Fruit fly (Drosophila melanogaster) whole organism, embryonic: Measurements from ENCODE around the gene AANATL7.

Experiments
- Abd-B ChIP-seq: fragments of 200-800 bp; sonication (Bioruptor generic); optimal IDR thresholded peaks from 2 replicates; lab custom pipeline; 2018; ENCODE audit warnings: missing biosample characterization, mild to moderate bottlenecking, missing genetic modification characterization, moderate library complexity
- Adf1 ChIP-seq: fragments of 200-800 bp; sonication (Bioruptor generic); IDR thresholded peaks from 2 replicates; pipeline ENCODE4 v1.3.6; 2022; ENCODE audit warnings: missing biosample characterization, missing genetic modification characterization
- Asciz ChIP-seq: fragments of 200-800 bp; sonication (Bioruptor generic); optimal IDR thresholded peaks from 2 replicates; lab custom pipeline; 2017; ENCODE audit warnings: missing biosample characterization, mild to moderate bottlenecking, missing genetic modification characterization, missing genetic modification reagents
- B-H2 ChIP-seq: fragments of 200-800 bp; sonication (Bioruptor generic); optimal IDR thresholded peaks from 2 replicates; lab custom pipeline; 2018; ENCODE audit warnings: missing biosample characterization, mild to moderate bottlenecking, missing genetic modification characterization
- CG10979 ChIP-seq: fragments of 200-800 bp; sonication (Bioruptor generic); optimal IDR thresholded peaks from 2 replicates; lab custom pipeline; 2018; ENCODE audit warnings: missing biosample characterization, mild to moderate bottlenecking, missing genetic modification characterization, moderate library complexity
- CG11093 ChIP-seq: fragments of 200-800 bp; sonication (Bioruptor generic); IDR thresholded peaks from 3 replicates; pipeline ENCODE4 v1.3.6; 2022; ENCODE audit warnings: missing biosample characterization, missing genetic modification characterization
- CG12942 ChIP-seq: fragments of 200-800 bp; sonication (Bioruptor generic); optimal IDR thresholded peaks from 3 replicates; lab custom pipeline; 2016; ENCODE audit warnings: missing biosample characterization, missing genetic modification characterization
- CG14014 ChIP-seq: fragments of 200-800 bp; sonication (Bioruptor generic); IDR thresholded peaks from 2 replicates; pipeline ENCODE4 v1.3.6; 2022; ENCODE audit warnings: missing biosample characterization, missing genetic modification characterization
- CG18599 ChIP-seq: fragments of 200-800 bp; sonication (Bioruptor generic); optimal IDR thresholded peaks from 3 replicates; lab custom pipeline; 2017; ENCODE audit warnings: missing biosample characterization, missing genetic modification characterization, mild to moderate bottlenecking, moderate library complexity, missing genetic modification reagents
- CG30020 ChIP-seq: fragments of 200-800 bp; optimal IDR thresholded peaks from 2 replicates; lab custom pipeline; 2019; ENCODE audit warnings: missing biosample characterization, mild to moderate bottlenecking, missing genetic modification characterization, moderate library complexity
- CG33557 ChIP-seq: fragments of 200-800 bp; sonication (Bioruptor generic); optimal IDR thresholded peaks from 2 replicates; lab custom pipeline; 2019; ENCODE audit warnings: missing biosample characterization, mild to moderate bottlenecking, missing genetic modification characterization, moderate library complexity
- CG34224 ChIP-seq: fragments of 200-800 bp; sonication (Bioruptor generic); IDR thresholded peaks from 3 replicates; pipeline ENCODE4 v1.3.6; 2022; ENCODE audit warnings: missing biosample characterization, missing genetic modification characterization; ENCODE audit not compliant: partially characterized antibody
- CG34422 ChIP-seq: fragments of 200-800 bp; sonication (Bioruptor generic); IDR thresholded peaks from 3 replicates; pipeline ENCODE4 v1.3.6; 2022; ENCODE audit warnings: missing biosample characterization, missing genetic modification characterization
- CG3726 ChIP-seq: fragments of 200-800 bp; sonication (Bioruptor generic); IDR thresholded peaks from 3 replicates; pipeline ENCODE4, ENCODE4 v1.3.6; 2022; ENCODE audit warnings: missing biosample characterization, missing genetic modification characterization
- CG4424 ChIP-seq: fragments of 200-800 bp; sonication (Bioruptor generic); optimal IDR thresholded peaks from 3 replicates; lab custom pipeline; 2016; ENCODE audit warnings: missing biosample characterization, missing genetic modification characterization
- CG4820 ChIP-seq: fragments of 200-800 bp; sonication (Bioruptor generic); optimal IDR thresholded peaks from 3 replicates; lab custom pipeline; 2016; ENCODE audit warnings: missing biosample characterization, missing genetic modification characterization
- CG4854 ChIP-seq: fragments of 200-800 bp; sonication (Bioruptor generic); optimal IDR thresholded peaks from 2 replicates; lab custom pipeline; 2016; ENCODE audit warnings: missing biosample characterization, missing genetic modification characterization, inconsistent platforms
- CG6254 ChIP-seq: fragments of 200-800 bp; sonication (Bioruptor generic); optimal IDR thresholded peaks from 3 replicates; lab custom pipeline; 2017; ENCODE audit warnings: mild to moderate bottlenecking, missing biosample characterization, missing genetic modification reagents, missing genetic modification characterization
- CG9817 ChIP-seq: fragments of 200-800 bp; sonication (Bioruptor generic); optimal IDR thresholded peaks from 2 replicates; lab custom pipeline; 2018; ENCODE audit warnings: missing biosample characterization, mild to moderate bottlenecking, missing genetic modification characterization, moderate library complexity
- Dip2 ChIP-seq: fragments of 200-800 bp; sonication (Bioruptor generic); IDR thresholded peaks from 2 replicates; pipeline ENCODE4 v1.3.6; 2022; ENCODE audit warnings: missing biosample characterization, missing genetic modification characterization
- Dip3 ChIP-seq: fragments of 200-800 bp; sonication (Bioruptor generic); optimal IDR thresholded peaks from 3 replicates; lab custom pipeline; 2016; ENCODE audit warnings: missing biosample characterization, missing genetic modification characterization
- HLHmδ ChIP-seq: fragments of 200-800 bp; sonication (Bioruptor generic); optimal IDR thresholded peaks from 2 replicates; lab custom pipeline; 2018; ENCODE audit warnings: missing biosample characterization, mild to moderate bottlenecking, missing genetic modification characterization, moderate library complexity
- Jarid2 ChIP-seq: fragments of 200-800 bp; sonication (Bioruptor generic); optimal IDR thresholded peaks from 3 replicates; lab custom pipeline; 2017; ENCODE audit warnings: mild to moderate bottlenecking, missing biosample characterization, missing genetic modification reagents, missing genetic modification characterization
- Mrtf ChIP-seq: fragments of 200-800 bp; sonication (Bioruptor generic); IDR thresholded peaks from 3 replicates; pipeline ENCODE4 v1.3.6; 2022; ENCODE audit warnings: missing biosample characterization, missing genetic modification characterization
- NC2α ChIP-seq: fragments of 200-800 bp; sonication (Bioruptor generic); optimal IDR thresholded peaks from 2 replicates; lab custom pipeline; 2016; ENCODE audit warnings: missing biosample characterization, missing genetic modification characterization
- Neu2 ChIP-seq: fragments of 200-800 bp; sonication (Bioruptor generic); optimal IDR thresholded peaks from 3 replicates; lab custom pipeline; 2016; ENCODE audit warnings: missing biosample characterization, missing genetic modification characterization, borderline replicate concordance
- Nf-YA ChIP-seq: fragments of 200-800 bp; sonication (Bioruptor generic); IDR thresholded peaks from 2 replicates; pipeline ENCODE4 v1.3.6; 2022; ENCODE audit warnings: missing biosample characterization, missing genetic modification characterization
- Oaz ChIP-seq: fragments of 200-800 bp; sonication (Bioruptor generic); IDR thresholded peaks from 2 replicates; pipeline ENCODE4 v1.3.6; 2022; ENCODE audit warnings: missing biosample characterization, missing genetic modification characterization
- Oli ChIP-seq: fragments of 200-800 bp; sonication (Bioruptor generic); optimal IDR thresholded peaks from 2 replicates; lab custom pipeline; 2018; ENCODE audit warnings: missing biosample characterization, mild to moderate bottlenecking, missing genetic modification characterization, moderate library complexity
- Ptx1 ChIP-seq: fragments of 200-800 bp; sonication (Bioruptor generic); IDR thresholded peaks from 2 replicates; pipeline ENCODE4 v1.3.6; 2022; ENCODE audit warnings: missing biosample characterization, missing genetic modification characterization
- Ssrp ChIP-seq: fragments of 200-800 bp; sonication (Bioruptor generic); optimal IDR thresholded peaks from 2 replicates; lab custom pipeline; 2018; ENCODE audit warnings: missing biosample characterization, mild to moderate bottlenecking, missing genetic modification characterization, moderate library complexity
- Tbp ChIP-seq: fragments of >200 bp; optimal IDR thresholded peaks from 2 replicates; lab custom pipeline; 2018; ENCODE audit warnings: missing biosample characterization, missing genetic modification characterization
- ara ChIP-seq: fragments of 200-800 bp; sonication (Bioruptor generic); IDR thresholded peaks from 2 replicates; pipeline ENCODE4 v1.3.6; 2022; ENCODE audit warnings: missing biosample characterization, missing genetic modification characterization
- chm ChIP-seq: fragments of 200-800 bp; sonication (Bioruptor generic); IDR thresholded peaks from 2 replicates; pipeline ENCODE4 v1.3.6; 2022; ENCODE audit warnings: missing biosample characterization, missing genetic modification characterization
- cwo ChIP-seq: fragments of 200-800 bp; sonication (Bioruptor generic); optimal IDR thresholded peaks from 3 replicates; lab custom pipeline; 2017; ENCODE audit warnings: missing biosample characterization, missing genetic modification characterization, mild to moderate bottlenecking, moderate library complexity, missing genetic modification reagents
- dpn ChIP-seq, 2 experiments: fragments of 200-800 bp; sonication (Bioruptor generic); optimal IDR thresholded peaks; 3 replicates each; lab custom pipeline; 2016; ENCODE audit warnings: missing biosample characterization in 2 of 2, missing genetic modification characterization in 2 of 2
- fd64A ChIP-seq: fragments of 200-800 bp; sonication (Bioruptor generic); optimal IDR thresholded peaks from 3 replicates; lab custom pipeline; 2018; ENCODE audit warnings: missing biosample characterization, mild to moderate bottlenecking, missing genetic modification characterization
- ftz-f1 ChIP-seq: fragments of 200-800 bp; sonication (Bioruptor generic); optimal IDR thresholded peaks from 2 replicates; lab custom pipeline; 2016; ENCODE audit warnings: missing biosample characterization, missing genetic modification characterization
- grau ChIP-seq: fragments of 200-800 bp; optimal IDR thresholded peaks from 3 replicates; lab custom pipeline; 2019; ENCODE audit warnings: missing biosample characterization, mild to moderate bottlenecking, missing genetic modification characterization, moderate library complexity
- ken ChIP-seq: fragments of 200-800 bp; sonication (Bioruptor generic); IDR thresholded peaks from 3 replicates; pipeline ENCODE4 v1.3.6; 2022; ENCODE audit warnings: missing biosample characterization, missing genetic modification characterization
- klu ChIP-seq: fragments of 200-800 bp; sonication (Bioruptor generic); IDR thresholded peaks from 2 replicates; pipeline ENCODE4 v1.3.6; 2022; ENCODE audit warnings: missing biosample characterization, missing genetic modification characterization
- lilli ChIP-seq: fragments of 200-800 bp; sonication (Bioruptor generic); optimal IDR thresholded peaks from 3 replicates; lab custom pipeline; 2016; ENCODE audit warnings: missing biosample characterization, missing genetic modification characterization
- lola ChIP-seq, 3 experiments: fragments of >200 bp in 2 of 3; fragments of 200-800 bp in 1 of 3; sonication (Bioruptor generic) in 1 of 3; optimal IDR thresholded peaks; 2 replicates each; lab custom pipeline; 2017 to 2019; ENCODE audit warnings: missing biosample characterization in 3 of 3, missing genetic modification characterization in 3 of 3, mild to moderate bottlenecking in 1 of 3, moderate library complexity in 1 of 3
- run ChIP-seq: fragments of 200-800 bp; sonication (Bioruptor generic); optimal IDR thresholded peaks from 3 replicates; lab custom pipeline; 2018; ENCODE audit warnings: missing biosample characterization, mild to moderate bottlenecking, missing genetic modification characterization
- shn ChIP-seq: fragments of 200-800 bp; sonication (Bioruptor generic); optimal IDR thresholded peaks from 3 replicates; lab custom pipeline; 2016; ENCODE audit warnings: missing biosample characterization, missing genetic modification characterization
- sqz ChIP-seq: fragments of 200-800 bp; sonication (Bioruptor generic); optimal IDR thresholded peaks from 3 replicates; lab custom pipeline; 2018; ENCODE audit warnings: missing biosample characterization, mild to moderate bottlenecking, missing genetic modification characterization
- stc ChIP-seq: fragments of 200-800 bp; sonication (Bioruptor generic); IDR thresholded peaks from 2 replicates; pipeline ENCODE4 v1.3.6; 2022; ENCODE audit warnings: missing biosample characterization, missing genetic modification characterization
- tll ChIP-seq, 2 experiments: fragments of 200-800 bp in 1 of 2; fragments of >200 bp in 1 of 2; sonication (Bioruptor generic) in 1 of 2; optimal IDR thresholded peaks; 2 replicates each; lab custom pipeline; 2017 to 2019; ENCODE audit warnings: missing biosample characterization in 2 of 2, missing genetic modification characterization in 2 of 2, mild to moderate bottlenecking in 1 of 2, moderate library complexity in 1 of 2
- twi ChIP-seq: fragments of 200-800 bp; optimal IDR thresholded peaks from 2 replicates; lab custom pipeline; 2019; ENCODE audit warnings: missing biosample characterization, mild to moderate bottlenecking, missing genetic modification characterization, moderate library complexity
- usp ChIP-seq: fragments of >200 bp; optimal IDR thresholded peaks from 2 replicates; lab custom pipeline; 2017; ENCODE audit warnings: missing biosample characterization, missing genetic modification characterization
- wek ChIP-seq: fragments of 200-800 bp; sonication (Bioruptor generic); optimal IDR thresholded peaks from 3 replicates; lab custom pipeline; 2018; ENCODE audit warnings: missing biosample characterization, mild to moderate bottlenecking, missing genetic modification characterization, moderate library complexity

AANATL7 gene

dm6 chrX:2593753-2594096, 13.0 kb downstream of the AANATL7 start (continued):
- TF ChIP-seq CG4854 (GFP tag; lab: Kevin White, UChicago) (peak; percentile 89), Oli (peak; percentile 90), CG10979 (tag; lab: Kevin White, UChicago) (peak; percentile 77), Neu2 (GFP tag; lab: Kevin White, UChicago) (peak; percentile 29), CG33557 (no peak), Dip2 (GFP tag; lab: Robert Waterston, UW) (peak; percentile 41; the same call in 1 of the 2 replicates), CG4820 (GFP tag; lab: Kevin White, UChicago) (peak; percentile 88), Tbp (GFP tag; lab: Kevin White, UChicago) (no peak), Ssrp (tag; lab: Kevin White, UChicago) (peak; percentile 77), CG3726 (peak; percentile 87), run (tag; lab: Kevin White, UChicago) (peak; percentile 66), grau (tag; lab: Kevin White, UChicago) (peak; percentile 98), CG14014 (GFP tag; lab: Robert Waterston, UW) (peak; percentile 95), NC2α (GFP tag; lab: Kevin White, UChicago) (peak; percentile 49), stc (GFP tag; lab: Robert Waterston, UW) (peak; percentile 92), fd64A (GFP tag; lab: Kevin White, UChicago) (peak; percentile 56), CG11093 (GFP tag; lab: Robert Waterston, UW) (peak; percentile 93), CG34224 (GFP tag; lab: Robert Waterston, UW) (no peak), ara (peak; percentile 92), klu (peak; percentile 87), CG9817 (tag; lab: Kevin White, UChicago) (peak; percentile 84), CG34422 (GFP tag; lab: Robert Waterston, UW) (peak; percentile 98), shn (GFP tag; lab: Kevin White, UChicago) (peak; percentile 83), lola (GFP tag; optimal IDR thresholded peaks at IDR 0.05; lab: Kevin White, UChicago) (peak in 1 of 3 experiments; percentile 54), ftz-f1 (GFP tag; lab: Kevin White, UChicago) (peak; percentile 39), twi (peak; percentile 52), CG18599 (GFP tag; lab: Kevin White, UChicago) (peak; percentile 97), CG30020 (tag; lab: Kevin White, UChicago) (no peak), HLHmδ (GFP tag; lab: Kevin White, UChicago) (no peak), cwo (GFP tag; lab: Kevin White, UChicago) (peak; percentile 94), Oaz (GFP tag; lab: Robert Waterston, UW) (peak; percentile 86), Asciz (GFP tag; lab: Kevin White, UChicago) (peak; percentile 76), chm (GFP tag; lab: Robert Waterston, UW) (peak; percentile 86; the same call in 1 of the 2 replicates), Nf-YA (GFP tag; lab: Robert Waterston, UW) (peak; percentile 87), CG12942 (peak; percentile 88), Abd-B (GFP tag; lab: Kevin White, UChicago) (peak; percentile 82), Dip3 (peak; percentile 96), Ptx1 (peak; percentile 96), ken (peak; percentile 91), CG6254 (GFP tag; lab: Kevin White, UChicago) (peak; percentile 51), sqz (GFP tag; lab: Kevin White, UChicago) (peak; percentile 67), Adf1 (GFP tag; lab: Robert Waterston, UW) (peak; percentile 85), Jarid2 (GFP tag; lab: Kevin White, UChicago) (no peak), dpn (GFP tag; optimal IDR thresholded peaks at IDR 0.05; lab: Kevin White, UChicago) (peak; percentile 95), B-H2 (peak; percentile 35), tll (GFP tag; optimal IDR thresholded peaks at IDR 0.05; lab: Kevin White, UChicago) (no peak), lilli (GFP tag; lab: Kevin White, UChicago) (peak; percentile 96), CG4424 (GFP tag; lab: Kevin White, UChicago) (peak; percentile 84), usp (GFP tag; lab: Kevin White, UChicago) (no peak), wek (peak; percentile 68), Mrtf (GFP tag; lab: Robert Waterston, UW) (peak; percentile 93)
